Fruit fly (Drosophila melanogaster): ENCODE data around the gene CenG1A.

CenG1A gene

dm6 chr2L:13839744-13840151 lies 4.4 kb downstream of the CenG1A start:
- no peak for TF ChIP-seq Dll (optimal IDR thresholded peaks at IDR 0.05)
- no peak for TF ChIP-seq psq (optimal IDR thresholded peaks at IDR 0.05)

- TF ChIP-seq Dll (optimal IDR thresholded peaks at IDR 0.05) (no peak), CG8478 (optimal IDR thresholded peaks at IDR 0.05) (no peak), usp (GFP tag; optimal IDR thresholded peaks at IDR 0.05) (no peak), pan (optimal IDR thresholded peaks at IDR 0.05) (no peak)
These were observed 6.1 kb downstream of the CenG1A start, which contains the start of gene CG33307 for dm6 chr2L:13841508-13841907. CG33307 (minus strand) TSS chr2L:13841520.

dm6 chr2L:13842078-13842477 lies 6.7 kb downstream of the CenG1A start:
- TF ChIP-seq usp (GFP tag; optimal IDR thresholded peaks at IDR 0.05): no peak
- TF ChIP-seq CG8478 (optimal IDR thresholded peaks at IDR 0.05): no peak
- no peak for TF ChIP-seq psq (optimal IDR thresholded peaks at IDR 0.05)
- TF ChIP-seq pan (optimal IDR thresholded peaks at IDR 0.05): no peak
- no peak for TF ChIP-seq EcR (GFP tag; optimal IDR thresholded peaks at IDR 0.05)
- no peak for TF ChIP-seq Dll (optimal IDR thresholded peaks at IDR 0.05)

dm6 chr2L:13842572-13842971 lies 7.2 kb downstream of the CenG1A start:
- TF ChIP-seq EcR (GFP tag; optimal IDR thresholded peaks at IDR 0.05) (no peak), Dll (optimal IDR thresholded peaks at IDR 0.05) (no peak), usp (GFP tag; optimal IDR thresholded peaks at IDR 0.05) (no peak), pan (optimal IDR thresholded peaks at IDR 0.05) (no peak)

- TF ChIP-seq usp (GFP tag; optimal IDR thresholded peaks at IDR 0.05): no peak
- no peak for TF ChIP-seq Dll (optimal IDR thresholded peaks at IDR 0.05)
- no peak for TF ChIP-seq pan (optimal IDR thresholded peaks at IDR 0.05)
These were observed 8.4 kb downstream of the CenG1A start, which contains the start of gene CG33306 for dm6 chr2L:13843692-13844284. CG33306 (minus strand) TSS chr2L:13843742.

- no peak for TF ChIP-seq psq (optimal IDR thresholded peaks at IDR 0.05)
- TF ChIP-seq pan (optimal IDR thresholded peaks at IDR 0.05): no peak
- no peak for TF ChIP-seq usp (GFP tag; optimal IDR thresholded peaks at IDR 0.05)
- TF ChIP-seq EcR (GFP tag; optimal IDR thresholded peaks at IDR 0.05): no peak
- TF ChIP-seq Dll (optimal IDR thresholded peaks at IDR 0.05): no peak
- no peak for TF ChIP-seq CG8478 (optimal IDR thresholded peaks at IDR 0.05)
These were observed 9.8 kb downstream of the CenG1A start, which contains the start of gene CG8997 for dm6 chr2L:13845178-13845577. CG8997 (minus strand) TSS chr2L:13845325.

- TF ChIP-seq CG8478 (optimal IDR thresholded peaks at IDR 0.05) (no peak), pan (optimal IDR thresholded peaks at IDR 0.05) (no peak), Dll (optimal IDR thresholded peaks at IDR 0.05) (no peak), usp (GFP tag; optimal IDR thresholded peaks at IDR 0.05) (no peak), EcR (GFP tag; optimal IDR thresholded peaks at IDR 0.05) (no peak), psq (optimal IDR thresholded peaks at IDR 0.05) (no peak)
These were observed 11.0 kb downstream of the CenG1A start, which contains the start of gene CG7916 for dm6 chr2L:13846239-13846802. CG7916 (plus strand) TSS chr2L:13846752.

- no peak for TF ChIP-seq usp (GFP tag; optimal IDR thresholded peaks at IDR 0.05)
- TF ChIP-seq pan (optimal IDR thresholded peaks at IDR 0.05): no peak
- TF ChIP-seq psq (optimal IDR thresholded peaks at IDR 0.05): no peak
- TF ChIP-seq EcR (GFP tag; optimal IDR thresholded peaks at IDR 0.05): no peak
- TF ChIP-seq CG8478 (optimal IDR thresholded peaks at IDR 0.05): no peak
- TF ChIP-seq Dll (optimal IDR thresholded peaks at IDR 0.05): no peak
These were observed 12.3 kb downstream of the CenG1A start, which contains the start of gene CG7953 for dm6 chr2L:13847625-13848024. CG7953 (plus strand) TSS chr2L:13847925.

dm6 chr2L:13849125-13849524 lies 13.8 kb downstream of the CenG1A start, which contains the start of gene CG7968:
CG7968 (plus strand) TSS chr2L:13849400.
- TF ChIP-seq pan (optimal IDR thresholded peaks at IDR 0.05): no peak
- no peak for TF ChIP-seq Dll (optimal IDR thresholded peaks at IDR 0.05)
- no peak for TF ChIP-seq EcR (GFP tag; optimal IDR thresholded peaks at IDR 0.05)
- TF ChIP-seq CG8478 (optimal IDR thresholded peaks at IDR 0.05): no peak
- TF ChIP-seq usp (GFP tag; optimal IDR thresholded peaks at IDR 0.05): no peak
- no peak for TF ChIP-seq psq (optimal IDR thresholded peaks at IDR 0.05)

dm6 chr2L:13851098-13851497 lies 15.7 kb downstream of the CenG1A start:
- TF ChIP-seq Dll (optimal IDR thresholded peaks at IDR 0.05) (no peak), psq (optimal IDR thresholded peaks at IDR 0.05) (no peak), usp (GFP tag; optimal IDR thresholded peaks at IDR 0.05) (no peak), pan (optimal IDR thresholded peaks at IDR 0.05) (no peak), EcR (GFP tag; optimal IDR thresholded peaks at IDR 0.05) (no peak), CG8478 (optimal IDR thresholded peaks at IDR 0.05) (no peak)

- TF ChIP-seq Dll (optimal IDR thresholded peaks at IDR 0.05): no peak
- no peak for TF ChIP-seq CG8478 (optimal IDR thresholded peaks at IDR 0.05)
- TF ChIP-seq psq (optimal IDR thresholded peaks at IDR 0.05): no peak
- TF ChIP-seq pan (optimal IDR thresholded peaks at IDR 0.05): no peak
- no peak for TF ChIP-seq EcR (GFP tag; optimal IDR thresholded peaks at IDR 0.05)
- TF ChIP-seq usp (GFP tag; optimal IDR thresholded peaks at IDR 0.05): no peak
These were observed 32.3 kb downstream of the CenG1A start for dm6 chr2L:13867653-13868052.

- TF ChIP-seq pan (optimal IDR thresholded peaks at IDR 0.05): no peak
- TF ChIP-seq psq (optimal IDR thresholded peaks at IDR 0.05): no peak
- no peak for TF ChIP-seq CG8478 (optimal IDR thresholded peaks at IDR 0.05)
- no peak for TF ChIP-seq Dll (optimal IDR thresholded peaks at IDR 0.05)
- TF ChIP-seq EcR (GFP tag; optimal IDR thresholded peaks at IDR 0.05): no peak
- no peak for TF ChIP-seq usp (GFP tag; optimal IDR thresholded peaks at IDR 0.05)
These were observed 34.0 kb downstream of the CenG1A start for dm6 chr2L:13869400-13869799.

- no peak for TF ChIP-seq pan (optimal IDR thresholded peaks at IDR 0.05)
- no peak for TF ChIP-seq CG8478 (optimal IDR thresholded peaks at IDR 0.05)
- no peak for TF ChIP-seq psq (optimal IDR thresholded peaks at IDR 0.05)
- no peak for TF ChIP-seq EcR (GFP tag; optimal IDR thresholded peaks at IDR 0.05)
- TF ChIP-seq Dll (optimal IDR thresholded peaks at IDR 0.05): no peak
- TF ChIP-seq usp (GFP tag; optimal IDR thresholded peaks at IDR 0.05): no peak
These were observed 37.8 kb downstream of the CenG1A start for dm6 chr2L:13873147-13873546.

Data from whole organism.